Worm (Caenorhabditis elegans): Measurements from ENCODE around the gene F35E8.9.

DNA sequence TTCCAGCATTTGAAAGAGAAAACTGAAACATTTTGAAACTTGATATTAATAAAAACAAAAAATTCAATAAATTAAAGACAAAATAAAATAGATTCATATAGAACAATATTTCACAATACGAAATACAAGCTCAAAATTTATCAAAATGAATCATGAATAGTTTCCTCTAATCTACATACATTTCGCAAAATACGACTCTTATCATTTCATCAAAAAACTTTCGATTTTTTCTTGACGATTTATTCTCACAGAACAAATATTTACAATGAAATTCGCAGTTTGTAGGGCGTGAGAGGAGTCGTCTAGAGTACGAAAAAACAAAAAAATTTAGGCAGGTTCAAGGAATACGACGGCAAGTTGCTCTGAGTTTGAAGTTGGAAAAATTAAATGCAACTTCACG is 27.2 kb downstream of the F35E8.9 start:
- no peak for TF ChIP-seq ama-1 (optimal IDR thresholded peaks at IDR 0.05)
- TF ChIP-seq pqm-1 (tag; optimal IDR thresholded peaks at IDR 0.05): no peak
- no peak for TF ChIP-seq ztf-4 (tag; optimal IDR thresholded peaks at IDR 0.05)
- no peak for TF ChIP-seq egl-27 (tag; optimal IDR thresholded peaks at IDR 0.05)
- no peak for TF ChIP-seq nhr-11 (tag; optimal IDR thresholded peaks at IDR 0.05)
- TF ChIP-seq lin-14 (GFP tag; optimal IDR thresholded peaks at IDR 0.05): no peak
- TF ChIP-seq ceh-8 (GFP tag; optimal IDR thresholded peaks at IDR 0.05): no peak
- no peak for TF ChIP-seq sox-4 (tag; optimal IDR thresholded peaks at IDR 0.05)
- TF ChIP-seq tlp-1 (tag; optimal IDR thresholded peaks at IDR 0.05): no peak
- no peak for TF ChIP-seq skn-1 (tag; optimal IDR thresholded peaks at IDR 0.05)
- TF ChIP-seq C16A3.4 (tag; optimal IDR thresholded peaks at IDR 0.05): no peak
- no peak for TF ChIP-seq snpc-4 (tag; optimal IDR thresholded peaks at IDR 0.05)
